Fruit fly (Drosophila melanogaster) whole organism, adult: ENCODE measurements around the gene HGTX.

Experiments used
- CG11617 ChIP-seq: fragments of 200-800 bp; sonication (Bioruptor generic); optimal IDR thresholded peaks from 2 replicates; lab custom pipeline; 2017; ENCODE audit warnings: mild to moderate bottlenecking, missing biosample characterization, missing genetic modification reagents, missing genetic modification characterization
- CG12768 ChIP-seq: fragments of 200-800 bp; sonication (Bioruptor generic); optimal IDR thresholded peaks from 2 replicates; lab custom pipeline; 2017; ENCODE audit warnings: missing biosample characterization, missing genetic modification characterization, mild to moderate bottlenecking, moderate library complexity, missing genetic modification reagents
- CG14711 ChIP-seq: fragments of 200-800 bp; sonication (Bioruptor generic); optimal IDR thresholded peaks from 2 replicates; lab custom pipeline; 2018; ENCODE audit warnings: missing biosample characterization, mild to moderate bottlenecking, missing genetic modification characterization, moderate library complexity
- CG7045 ChIP-seq: fragments of 200-800 bp; sonication (Bioruptor generic); optimal IDR thresholded peaks from 2 replicates; lab custom pipeline; 2017; ENCODE audit warnings: missing biosample characterization, mild to moderate bottlenecking, missing genetic modification characterization
- CG7101 ChIP-seq: fragments of 200-800 bp; sonication (Bioruptor generic); optimal IDR thresholded peaks from 2 replicates; lab custom pipeline; 2018; ENCODE audit warnings: missing biosample characterization, mild to moderate bottlenecking, missing genetic modification characterization, moderate library complexity
- Clk ChIP-seq: fragments of 200-800 bp; sonication (Bioruptor generic); optimal IDR thresholded peaks from 2 replicates; lab custom pipeline; 2017; ENCODE audit warnings: missing biosample characterization, missing genetic modification characterization
- Crg-1 ChIP-seq: fragments of 200-800 bp; sonication (Bioruptor generic); optimal IDR thresholded peaks from 2 replicates; lab custom pipeline; 2016; ENCODE audit warnings: missing biosample characterization, missing genetic modification characterization
- cic ChIP-seq: fragments of 200-800 bp; sonication (Bioruptor generic); optimal IDR thresholded peaks from 2 replicates; lab custom pipeline; 2017; ENCODE audit warnings: missing biosample characterization, mild to moderate bottlenecking, missing genetic modification characterization, moderate library complexity
- ovo ChIP-seq: fragments of 200-800 bp; sonication (Bioruptor generic); optimal IDR thresholded peaks from 2 replicates; lab custom pipeline; 2016; ENCODE audit warnings: missing biosample characterization, missing genetic modification characterization
- toe ChIP-seq: fragments of 200-800 bp; sonication (Bioruptor generic); optimal IDR thresholded peaks from 2 replicates; lab custom pipeline; 2016; ENCODE audit warnings: missing biosample characterization, missing genetic modification characterization

dm6 chr3L:14607620-14608019, 8.3 kb upstream of the HGTX start:
- no peak for TF ChIP-seq CG11617
- no peak for TF ChIP-seq CG12768 (GFP tag; lab: Kevin White, UChicago)
- TF ChIP-seq CG14711 (tag; lab: Kevin White, UChicago) = no peak
- no peak for TF ChIP-seq cic
- no peak for TF ChIP-seq CG7101 (tag; lab: Kevin White, UChicago)
- peak; percentile 12 for TF ChIP-seq toe
- no peak for TF ChIP-seq Crg-1
- no peak for TF ChIP-seq ovo (GFP tag; lab: Kevin White, UChicago)
- TF ChIP-seq Clk (GFP tag; lab: Kevin White, UChicago) = no peak
- TF ChIP-seq CG7045 (GFP tag; lab: Kevin White, UChicago) = no peak
